Fruit fly (Drosophila melanogaster): Measurements from ENCODE around the gene CG44001.

DNA sequence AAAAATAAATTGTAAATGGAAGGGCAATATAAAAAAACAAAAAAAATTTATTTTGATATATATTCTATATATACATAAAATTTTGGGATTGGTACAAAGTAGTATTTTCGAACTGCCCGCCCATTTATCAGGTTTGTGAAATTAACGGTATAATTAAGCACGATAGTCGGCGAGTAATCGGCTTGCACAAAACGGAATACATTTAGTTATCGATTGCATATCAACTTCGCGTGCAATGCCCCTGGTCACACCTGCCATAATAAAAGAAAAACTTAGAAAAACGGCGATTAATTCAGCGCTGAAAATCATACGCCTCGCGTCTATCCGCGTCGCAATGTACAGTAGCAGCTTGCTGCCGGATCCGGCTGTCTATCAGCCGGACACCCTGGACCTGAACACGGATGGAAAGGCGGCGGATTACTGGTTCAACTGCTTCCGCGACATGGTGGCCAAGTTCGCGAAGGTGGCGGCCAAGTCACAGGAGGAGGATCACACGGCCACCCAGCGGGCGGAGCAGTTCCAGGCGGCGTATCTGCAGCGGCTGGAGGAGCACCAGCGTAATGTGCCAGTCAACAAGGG is 50.8 kb downstream of the CG44001 start, which contains the start of gene CG5828:
- TF ChIP-seq psq (optimal IDR thresholded peaks at IDR 0.05) (no peak), CG8478 (optimal IDR thresholded peaks at IDR 0.05) (no peak)
